Fruit fly (Drosophila melanogaster) whole organism, embryonic: ENCODE data around the gene Muc11A.

Experiments used
- CG11504 ChIP-seq: fragments of 200-800 bp; sonication (Bioruptor generic); optimal IDR thresholded peaks from 3 replicates; lab custom pipeline; 2019; ENCODE audit warnings: missing biosample characterization, mild to moderate bottlenecking, missing genetic modification characterization, moderate library complexity
- CG1233 ChIP-seq: fragments of 200-800 bp; sonication (Bioruptor generic); optimal IDR thresholded peaks from 4 replicates; lab custom pipeline; 2018; ENCODE audit warnings: missing biosample characterization, mild to moderate bottlenecking, missing genetic modification characterization
- CG14050 ChIP-seq: fragments of 200-800 bp; sonication (Bioruptor generic); IDR thresholded peaks from 3 replicates; pipeline ENCODE4 v1.3.6; 2022; ENCODE audit warnings: missing biosample characterization, missing genetic modification characterization
- CG15601 ChIP-seq: fragments of 200-800 bp; sonication (Bioruptor generic); optimal IDR thresholded peaks from 3 replicates; lab custom pipeline; 2019; ENCODE audit warnings: missing biosample characterization, mild to moderate bottlenecking, missing genetic modification characterization, moderate library complexity
- CG2199 ChIP-seq: fragments of 200-800 bp; sonication (Bioruptor generic); IDR thresholded peaks from 3 replicates; pipeline ENCODE4 v1.3.6; 2022; ENCODE audit warnings: missing biosample characterization, missing genetic modification characterization
- CG2678 ChIP-seq: fragments of 200-800 bp; sonication (Bioruptor generic); optimal IDR thresholded peaks from 3 replicates; lab custom pipeline; 2019; ENCODE audit warnings: missing biosample characterization, mild to moderate bottlenecking, missing genetic modification characterization, moderate library complexity
- CG33213 ChIP-seq: fragments of 200-800 bp; sonication (Bioruptor generic); optimal IDR thresholded peaks from 3 replicates; lab custom pipeline; 2016; ENCODE audit warnings: missing biosample characterization, missing genetic modification characterization
- CG3726 ChIP-seq: fragments of 200-800 bp; sonication (Bioruptor generic); IDR thresholded peaks from 3 replicates; pipeline ENCODE4, ENCODE4 v1.3.6; 2022; ENCODE audit warnings: missing biosample characterization, missing genetic modification characterization
- CG5180 ChIP-seq: fragments of 200-800 bp; sonication (Bioruptor generic); optimal IDR thresholded peaks from 3 replicates; lab custom pipeline; 2017; ENCODE audit warnings: missing biosample characterization, missing genetic modification characterization, mild to moderate bottlenecking, moderate library complexity, missing genetic modification reagents
- CG8281 ChIP-seq: fragments of 200-800 bp; sonication (Bioruptor generic); optimal IDR thresholded peaks from 2 replicates; lab custom pipeline; 2018; ENCODE audit warnings: missing biosample characterization, mild to moderate bottlenecking, missing genetic modification characterization, moderate library complexity
- CG9215 ChIP-seq: fragments of 200-800 bp; sonication (Bioruptor generic); IDR thresholded peaks from 2 replicates; pipeline ENCODE4 v1.3.6; 2022; ENCODE audit warnings: missing biosample characterization, missing genetic modification characterization
- CTCF ChIP-seq: fragments of 200-800 bp; sonication (Bioruptor generic); optimal IDR thresholded peaks from 2 replicates; lab custom pipeline; 2017; ENCODE audit warnings: missing biosample characterization, mild to moderate bottlenecking, missing genetic modification characterization, moderate library complexity
- Dip2 ChIP-seq: fragments of 200-800 bp; sonication (Bioruptor generic); IDR thresholded peaks from 2 replicates; pipeline ENCODE4 v1.3.6; 2022; ENCODE audit warnings: missing biosample characterization, missing genetic modification characterization
- Dp ChIP-seq: fragments of 200-800 bp; sonication (Bioruptor generic); optimal IDR thresholded peaks from 2 replicates; lab custom pipeline; 2018; ENCODE audit warnings: missing biosample characterization, mild to moderate bottlenecking, missing genetic modification characterization, moderate library complexity
- E2f1 ChIP-seq: fragments of 200-800 bp; sonication (Bioruptor generic); IDR thresholded peaks from 2 replicates; pipeline ENCODE4 v1.3.6; 2022; ENCODE audit warnings: missing biosample characterization, missing genetic modification characterization
- Eip74EF ChIP-seq, 2 experiments: fragments of 200-800 bp in 1 of 2; fragments of >200 bp in 1 of 2; sonication (Bioruptor generic) in 1 of 2; optimal IDR thresholded peaks; 2 replicates each; lab custom pipeline; 2017 to 2019; ENCODE audit warnings: missing biosample characterization in 2 of 2, missing genetic modification characterization in 2 of 2, mild to moderate bottlenecking in 1 of 2, moderate library complexity in 1 of 2
- HLHmδ ChIP-seq: fragments of 200-800 bp; sonication (Bioruptor generic); optimal IDR thresholded peaks from 2 replicates; lab custom pipeline; 2018; ENCODE audit warnings: missing biosample characterization, mild to moderate bottlenecking, missing genetic modification characterization, moderate library complexity
- Hr39 ChIP-seq: fragments of >200 bp; optimal IDR thresholded peaks from 2 replicates; lab custom pipeline; 2017
- Med ChIP-seq: fragments of 200-800 bp; sonication (Bioruptor generic); peaks from one replicate; lab custom pipeline; 2016; ENCODE audit warnings: missing biosample characterization, missing genetic modification characterization, mild to moderate bottlenecking, inconsistent platforms, moderate library complexity
- Myb ChIP-seq: fragments of 200-800 bp; sonication (Bioruptor generic); optimal IDR thresholded peaks from 2 replicates; lab custom pipeline; 2016; ENCODE audit warnings: missing biosample characterization, missing genetic modification characterization
- Nf-YC ChIP-seq: fragments of 200-800 bp; optimal IDR thresholded peaks from 3 replicates; lab custom pipeline; 2019; ENCODE audit warnings: missing biosample characterization, mild to moderate bottlenecking, missing genetic modification characterization, moderate library complexity
- Optix ChIP-seq: fragments of 200-800 bp; sonication (Bioruptor generic); IDR thresholded peaks from 3 replicates; pipeline ENCODE4 v1.3.6; 2022; ENCODE audit warnings: missing biosample characterization, missing genetic modification characterization
- Pdp1 ChIP-seq, 2 experiments: fragments of 200-800 bp; sonication (Bioruptor generic); optimal IDR thresholded peaks; 3 replicates each; lab custom pipeline; 2016; ENCODE audit warnings: missing biosample characterization in 2 of 2, missing genetic modification characterization in 2 of 2, mild to moderate bottlenecking in 1 of 2, moderate library complexity in 1 of 2
- Trl ChIP-seq, 3 experiments: fragments of >200 bp in 2 of 3; fragments of 200-800 bp in 1 of 3; sonication (Bioruptor generic) in 1 of 3; optimal IDR thresholded peaks; 2 replicates in 1 of 3; 3 replicates in 2 of 3; lab custom pipeline; 2016 to 2017; ENCODE audit warnings: missing biosample characterization in 1 of 3, missing genetic modification characterization in 1 of 3
- YL-1 ChIP-seq: fragments of 200-800 bp; sonication (Bioruptor generic); optimal IDR thresholded peaks from 3 replicates; lab custom pipeline; 2017; ENCODE audit warnings: missing biosample characterization, mild to moderate bottlenecking, missing genetic modification characterization
- chif ChIP-seq, 2 experiments: fragments of 200-800 bp; sonication (Bioruptor generic); optimal IDR thresholded peaks; 3 replicates each; lab custom pipeline; 2016; ENCODE audit warnings: missing biosample characterization in 2 of 2, missing genetic modification characterization in 2 of 2
- crc ChIP-seq: fragments of 200-800 bp; sonication (Bioruptor generic); optimal IDR thresholded peaks from 2 replicates; lab custom pipeline; 2016; ENCODE audit warnings: missing biosample characterization, missing genetic modification characterization
- danr ChIP-seq: fragments of 200-800 bp; sonication (Bioruptor generic); IDR thresholded peaks from 2 replicates; pipeline ENCODE4 v1.3.6; 2022; ENCODE audit warnings: missing biosample characterization, missing genetic modification characterization
- exex ChIP-seq: fragments of 200-800 bp; sonication (Bioruptor generic); optimal IDR thresholded peaks from 4 replicates; lab custom pipeline; 2018; ENCODE audit warnings: missing biosample characterization, mild to moderate bottlenecking, missing genetic modification characterization, moderate library complexity
- gem ChIP-seq: fragments of 200-800 bp; sonication (Bioruptor generic); optimal IDR thresholded peaks from 2 replicates; lab custom pipeline; 2019; ENCODE audit warnings: missing biosample characterization, mild to moderate bottlenecking, missing genetic modification characterization, moderate library complexity
- gfzf ChIP-seq: fragments of 200-800 bp; sonication (Bioruptor generic); optimal IDR thresholded peaks from 2 replicates; lab custom pipeline; 2016; ENCODE audit warnings: missing biosample characterization, mild to moderate bottlenecking, missing genetic modification characterization, moderate library complexity
- gt ChIP-seq: fragments of 200-800 bp; sonication (Bioruptor generic); IDR thresholded peaks from 2 replicates; pipeline ENCODE4 v1.3.6; 2022; ENCODE audit warnings: missing biosample characterization, missing genetic modification characterization
- pita ChIP-seq: fragments of 200-800 bp; sonication (Bioruptor generic); optimal IDR thresholded peaks from 2 replicates; lab custom pipeline; 2017; ENCODE audit warnings: missing biosample characterization, mild to moderate bottlenecking, missing genetic modification characterization
- scrt ChIP-seq: fragments of 200-800 bp; sonication (Bioruptor generic); optimal IDR thresholded peaks from 2 replicates; lab custom pipeline; 2018; ENCODE audit warnings: missing biosample characterization, mild to moderate bottlenecking, missing genetic modification characterization, moderate library complexity
- stwl ChIP-seq: fragments of 200-800 bp; sonication (Bioruptor generic); optimal IDR thresholded peaks from 3 replicates; lab custom pipeline; 2018; ENCODE audit warnings: missing biosample characterization, mild to moderate bottlenecking, missing genetic modification characterization, moderate library complexity
- unc-4 ChIP-seq: fragments of 200-800 bp; sonication (Bioruptor generic); IDR thresholded peaks from 2 replicates; pipeline ENCODE4 v1.3.6; 2022; ENCODE audit warnings: missing biosample characterization, missing genetic modification characterization; ENCODE audit not compliant: partially characterized antibody
- wor ChIP-seq: fragments of 200-800 bp; sonication (Bioruptor generic); IDR thresholded peaks from 2 replicates; pipeline ENCODE4 v1.3.6; 2022; ENCODE audit warnings: missing biosample characterization, missing genetic modification characterization

The Muc11A gene

dm6 chrX:12035207-12035606 lies 24.4 kb upstream of the Muc11A start:
- TF ChIP-seq CG8281 (tag; lab: Kevin White, UChicago) (no peak), crc (no peak), CG9215 (GFP tag; lab: Robert Waterston, UW) (no peak), Med (GFP tag; lab: Kevin White, UChicago) (peak; percentile 7), Myb (GFP tag; lab: Kevin White, UChicago) (peak; percentile 1), Dp (GFP tag; lab: Kevin White, UChicago) (peak; percentile 17), CG2678 (no peak), CTCF (peak; percentile 93), CG14050 (no peak), Nf-YC (tag; lab: Kevin White, UChicago) (no peak), gem (tag; lab: Kevin White, UChicago) (peak; percentile 11), Pdp1 (GFP tag; optimal IDR thresholded peaks at IDR 0.05; lab: Kevin White, UChicago) (peak in 1 of 2 experiments; percentile 79), wor (GFP tag; lab: Robert Waterston, UW) (no peak), CG11504 (tag; lab: Kevin White, UChicago) (peak; percentile 17), CG3726 (GFP tag; lab: Robert Waterston, UW) (no peak), CG33213 (no peak), pita (peak; percentile 17), CG2199 (no peak), stwl (tag; lab: Kevin White, UChicago) (peak; percentile 2), gfzf (no peak), unc-4 (GFP tag; lab: Robert Waterston, UW) (no peak), Dip2 (peak; percentile 89), Eip74EF (GFP tag; optimal IDR thresholded peaks at IDR 0.05; lab: Kevin White, UChicago) (no peak), CG15601 (tag; lab: Kevin White, UChicago) (peak; percentile 7), E2f1 (GFP tag; lab: Robert Waterston, UW) (no peak)

dm6 chrX:12043398-12043797 lies 16.2 kb upstream of the Muc11A start, which contains the start of gene Ten-a:
TSS of gene Ten-a (plus strand) at chrX:12043698.
- TF ChIP-seq YL-1 = no peak
- TF ChIP-seq danr (GFP tag; lab: Robert Waterston, UW) = no peak
- TF ChIP-seq Trl (optimal IDR thresholded peaks at IDR 0.05; lab: Kevin White, UChicago) = peak in 1 of 2 experiments; percentile 12
- TF ChIP-seq Trl (GFP tag; optimal IDR thresholded peaks at IDR 0.05; lab: Kevin White, UChicago) = no peak
- TF ChIP-seq CG5180 (GFP tag; lab: Kevin White, UChicago) = peak; percentile 27

dm6 chrX:12050292-12050691 lies 9.3 kb upstream of the Muc11A start:
- TF ChIP-seq gt (GFP tag; lab: Robert Waterston, UW) = no peak
- no peak for TF ChIP-seq HLHmδ (GFP tag; lab: Kevin White, UChicago)
- peak; percentile 50 for TF ChIP-seq scrt (GFP tag; lab: Kevin White, UChicago)
- peak; percentile 75 for TF ChIP-seq Hr39 (lab: Kevin White, UChicago)

dm6 chrX:12056535-12056934 lies 3.1 kb upstream of the Muc11A start, which contains the start of gene Uch-L5R:
TSS of gene Uch-L5R (minus strand) at chrX:12056635.
- TF ChIP-seq chif (GFP tag; optimal IDR thresholded peaks at IDR 0.05; lab: Kevin White, UChicago) (no peak), CG1233 (no peak), exex (tag; lab: Kevin White, UChicago) (no peak), Optix (no peak)
- TF ChIP-seq, all 482 proteins: peak for 0
